Fruit fly (Drosophila melanogaster): ENCODE data around the gene Lip4.

dm6 chr2L:10513837-10514499, 13.4 kb upstream of the Lip4 start:
- TF ChIP-seq Abd-B (GFP tag; optimal IDR thresholded peaks at IDR 0.05) (no peak), psq (GFP tag; optimal IDR thresholded peaks at IDR 0.05) (no peak), dsf (GFP tag; optimal IDR thresholded peaks at IDR 0.05; ENCODE audit: borderline replicate concordance) (no peak), Sp1 (GFP tag; optimal IDR thresholded peaks at IDR 0.05) (no peak), h (GFP tag; optimal IDR thresholded peaks at IDR 0.05) (no peak), fru (GFP tag; optimal IDR thresholded peaks at IDR 0.05) (no peak), Myc (optimal IDR thresholded peaks at IDR 0.05) (no peak), br (GFP tag; optimal IDR thresholded peaks at IDR 0.05) (no peak), rgr (GFP tag; optimal IDR thresholded peaks at IDR 0.05) (no peak), N (GFP tag; optimal IDR thresholded peaks at IDR 0.05) (no peak)

Measured in whole organism, wandering third instar larva.